Fruit fly (Drosophila melanogaster) Kc167 (cell line): ENCODE results near the gene ocn.

ENCODE experiments used
- Myc ChIP-seq: fragments of >200 bp; optimal IDR thresholded peaks from 2 replicates; lab custom pipeline; 2017; ENCODE audit warnings: missing external identifiers
- h ChIP-seq: fragments of >200 bp; optimal IDR thresholded peaks from 3 replicates; lab custom pipeline; 2018; ENCODE audit warnings: missing external identifiers
- insv ChIP-seq: fragments of >200 bp; optimal IDR thresholded peaks from 3 replicates; lab custom pipeline; 2018; ENCODE audit warnings: missing external identifiers
- psq ChIP-seq: fragments of >200 bp; optimal IDR thresholded peaks from 2 replicates; lab custom pipeline; 2017; ENCODE audit warnings: missing external identifiers

DNA sequence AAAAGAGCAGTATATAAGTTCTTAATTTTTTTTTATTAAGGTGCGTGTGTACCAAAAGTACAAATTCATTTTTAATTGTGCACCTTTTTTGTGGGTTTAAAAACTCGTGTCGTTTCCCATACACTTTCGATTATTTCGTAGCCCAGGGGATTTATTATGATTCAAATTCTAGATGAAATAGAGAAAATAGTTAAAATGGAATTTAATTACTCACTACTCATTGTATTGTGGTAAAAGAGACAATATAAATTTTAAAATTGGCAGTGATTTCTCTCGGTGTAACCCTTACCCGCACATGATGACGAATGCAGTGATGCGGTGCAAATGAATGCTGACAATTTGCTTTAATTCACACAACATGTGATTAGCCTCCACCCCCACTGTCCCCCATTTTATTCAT is 45.7 kb upstream of the ocn start:
- TF ChIP-seq Myc (lab: Kevin White, UChicago): no peak
- TF ChIP-seq psq (lab: Kevin White, UChicago): no peak
- no peak for TF ChIP-seq h (lab: Kevin White, UChicago)
- no peak for TF ChIP-seq insv (lab: Kevin White, UChicago)
